Worm (Caenorhabditis elegans) whole organism, midembryonic: ENCODE results near the gene Y43F8B.19.

Experiments
- flt-1 ChIP-seq: fragments of 200-800 bp; sonication (Bioruptor generic); IDR thresholded peaks from 2 replicates; pipeline ENCODE4 v1.3.6; 2022; ENCODE audit warnings: missing genetic modification characterization, missing compliant biosample characterization
- ztf-23 ChIP-seq: fragments of 200-800 bp; sonication (Bioruptor generic); IDR thresholded peaks from 2 replicates; pipeline ENCODE4 v1.3.6; 2022; ENCODE audit warnings: missing genetic modification reagents, missing genetic modification characterization, missing compliant biosample characterization

DNA sequence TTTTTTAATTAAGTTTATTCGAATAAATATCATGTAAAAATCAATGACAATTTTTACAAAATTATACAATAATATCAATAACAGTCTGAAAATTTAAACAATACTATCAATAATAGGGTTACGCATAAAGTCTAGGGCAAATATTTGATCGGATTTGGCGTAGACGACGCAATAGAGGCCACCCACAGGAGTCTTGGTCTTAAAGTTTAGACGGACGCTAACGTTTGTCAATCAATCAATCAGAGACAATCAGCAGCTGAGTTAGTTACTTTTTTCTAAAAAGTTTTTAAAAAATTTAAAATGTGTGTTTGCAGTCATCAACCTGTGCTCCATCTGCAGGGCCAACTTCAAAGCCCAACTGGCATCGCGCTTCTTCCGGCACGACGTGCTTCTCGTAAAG, 20.8 kb downstream of the Y43F8B.19 start, which contains the start of gene Y43F8B.29:
- TF ChIP-seq flt-1 (GFP tag; lab: Robert Waterston, UW): no peak
- TF ChIP-seq ztf-23: no peak
